Worm (Caenorhabditis elegans) whole organism, mixed stage, embryonic: Measurements from ENCODE around the gene ubxn-6.

Experiments
- elt-3 ChIP-seq: fragments of 150-350 bp; optimal IDR thresholded peaks from 2 replicates; lab custom pipeline; 2014; ENCODE audit warnings: missing biosample characterization, missing genetic modification characterization
- lsy-2 ChIP-seq: fragments of 150-350 bp; optimal IDR thresholded peaks from 2 replicates; lab custom pipeline; 2014; ENCODE audit warnings: missing biosample characterization, missing genetic modification characterization
- sem-2 ChIP-seq: fragments of 200-800 bp; sonication (Bioruptor generic); optimal IDR thresholded peaks from 2 replicates; lab custom pipeline; 2018; ENCODE audit warnings: mild to moderate bottlenecking, missing genetic modification characterization, missing compliant biosample characterization
- snpc-4 ChIP-seq: fragments of 150-350 bp; optimal IDR thresholded peaks from 2 replicates; lab custom pipeline; 2014; ENCODE audit warnings: missing biosample characterization, missing genetic modification characterization
- unc-39 ChIP-seq: fragments of 150-350 bp; optimal IDR thresholded peaks from 2 replicates; lab custom pipeline; 2014; ENCODE audit warnings: missing biosample characterization, missing genetic modification characterization
- ztf-11 ChIP-seq: fragments of 150-350 bp; optimal IDR thresholded peaks from 2 replicates; lab custom pipeline; 2014; ENCODE audit warnings: missing biosample characterization, missing genetic modification characterization

DNA sequence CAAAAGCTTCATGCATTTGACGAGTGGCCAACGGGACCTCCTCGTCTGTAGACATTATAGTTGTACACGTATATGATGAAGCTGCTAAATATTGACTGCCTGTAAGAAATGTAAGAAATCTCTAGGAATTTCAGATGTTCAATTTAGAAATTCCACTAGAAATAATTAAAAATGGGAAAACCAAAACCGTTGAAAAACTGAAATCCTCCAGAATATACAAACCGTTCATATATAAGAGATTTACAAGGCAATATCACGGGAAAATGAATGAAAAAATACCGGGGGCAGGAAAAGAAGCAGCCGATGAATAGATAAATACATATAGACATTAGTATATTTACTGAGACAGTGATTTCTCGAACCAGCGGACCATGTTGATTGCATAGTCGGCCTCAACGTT lies 6.8 kb downstream of the ubxn-6 start, which contains the start of gene dpf-7:
- TF ChIP-seq ztf-11 (tag; lab: Kevin White, UChicago) (no peak), elt-3 (tag; lab: Kevin White, UChicago) (no peak), lsy-2 (no peak), snpc-4 (tag; lab: Kevin White, UChicago) (no peak), sem-2 (GFP tag; lab: Kevin White, UChicago) (no peak), unc-39 (no peak)
